Worm (Caenorhabditis elegans) whole organism, young adult: ENCODE data around the gene cpr-2.

ENCODE experiments used
- B0035.1 ChIP-seq: sonication (generic microtip); optimal IDR thresholded peaks from 2 replicates; lab custom pipeline; 2016; ENCODE audit warnings: missing genetic modification characterization, mild to moderate bottlenecking, missing compliant biosample characterization, missing genotype, missing genetic modification reagents
- B0336.3 ChIP-seq: fragments of 200-800 bp; sonication (Bioruptor generic); IDR thresholded peaks from 2 replicates; pipeline ENCODE4 v1.3.6; 2022; ENCODE audit warnings: missing genetic modification characterization, missing compliant biosample characterization
- D2030.7 ChIP-seq: fragments of 200-800 bp; sonication (Bioruptor generic); IDR thresholded peaks from 2 replicates; pipeline ENCODE4 v1.3.6; 2022; ENCODE audit warnings: missing genetic modification reagents, missing genetic modification characterization, missing compliant biosample characterization
- F10E7.11 ChIP-seq: sonication (generic microtip); optimal IDR thresholded peaks from 2 replicates; lab custom pipeline; 2017; ENCODE audit warnings: mild to moderate bottlenecking, missing genetic modification characterization, moderate library complexity, missing compliant biosample characterization
- F49E8.2 ChIP-seq: sonication (generic microtip); optimal IDR thresholded peaks from 3 replicates; lab custom pipeline; 2017; ENCODE audit warnings: missing genetic modification characterization, mild to moderate bottlenecking, missing compliant biosample characterization, antibody characterized with exemption, moderate library complexity; ENCODE audit not compliant: insufficient read depth
- F52B5.7 ChIP-seq: sonication (generic microtip); optimal IDR thresholded peaks from 2 replicates; lab custom pipeline; 2016; ENCODE audit warnings: mild to moderate bottlenecking, missing genetic modification characterization, missing compliant biosample characterization
- F57A8.1 ChIP-seq: fragments of 200-800 bp; sonication (Bioruptor generic); optimal IDR thresholded peaks from 2 replicates; lab custom pipeline; 2018; ENCODE audit warnings: mild to moderate bottlenecking, missing genetic modification characterization, moderate library complexity, missing compliant biosample characterization
- K11D2.4 ChIP-seq: fragments of 200-800 bp; sonication (Bioruptor generic); IDR thresholded peaks from 2 replicates; pipeline ENCODE4 v1.3.6; 2022; ENCODE audit warnings: missing genetic modification reagents, missing genetic modification characterization, missing compliant biosample characterization
- K12H6.12 ChIP-seq: fragments of 200-800 bp; sonication (Bioruptor generic); optimal IDR thresholded peaks from 2 replicates; lab custom pipeline; 2018; ENCODE audit warnings: mild to moderate bottlenecking, missing genetic modification characterization, missing compliant biosample characterization
- Y53G8AR.9 ChIP-seq: fragments of 200-800 bp; sonication (Bioruptor generic); conservative IDR thresholded peaks from 2 replicates; pipeline ENCODE4 v1.3.6; 2022; ENCODE audit warnings: missing genetic modification reagents, missing genetic modification characterization, missing compliant biosample characterization
- Y56A3A.18 ChIP-seq: fragments of 200-800 bp; sonication (Bioruptor generic); IDR thresholded peaks from 2 replicates; pipeline ENCODE4 v1.3.6; 2022; ENCODE audit warnings: missing genetic modification reagents, missing genetic modification characterization, missing compliant biosample characterization
- Y79H2A.3 ChIP-seq: fragments of 200-800 bp; sonication (Bioruptor generic); conservative IDR thresholded peaks from 2 replicates; pipeline ENCODE4 v1.3.6; 2022; ENCODE audit warnings: missing genetic modification reagents, missing genetic modification characterization, missing compliant biosample characterization
- aptf-2 ChIP-seq: fragments of 200-800 bp; sonication (Bioruptor generic); conservative IDR thresholded peaks from 2 replicates; pipeline ENCODE4 v1.3.6; 2022; ENCODE audit warnings: missing genetic modification reagents, missing genetic modification characterization, missing compliant biosample characterization
- aptf-3 ChIP-seq: fragments of 200-800 bp; sonication (Bioruptor generic); IDR thresholded peaks from 2 replicates; pipeline ENCODE4 v1.3.6; 2022; ENCODE audit warnings: missing genetic modification characterization, missing compliant biosample characterization
- athp-1 ChIP-seq: sonication (generic microtip); optimal IDR thresholded peaks from 2 replicates; lab custom pipeline; 2017; ENCODE audit warnings: mild to moderate bottlenecking, missing genetic modification characterization, missing compliant biosample characterization
- attf-6 ChIP-seq: fragments of 200-800 bp; sonication (Bioruptor generic); IDR thresholded peaks from 2 replicates; pipeline ENCODE4 v1.3.6; 2022; ENCODE audit warnings: missing genetic modification reagents, missing genetic modification characterization, missing compliant biosample characterization
- bed-1 ChIP-seq: fragments of 200-800 bp; sonication (Bioruptor generic); IDR thresholded peaks from 2 replicates; pipeline ENCODE4 v1.3.6; 2022; ENCODE audit warnings: missing genetic modification reagents, missing genetic modification characterization, missing compliant biosample characterization
- cebp-2 ChIP-seq: fragments of 200-800 bp; sonication (Bioruptor generic); IDR thresholded peaks from 2 replicates; pipeline ENCODE4 v1.3.6; 2022; ENCODE audit warnings: missing genetic modification characterization, missing compliant biosample characterization
- ceh-100 ChIP-seq: fragments of 200-800 bp; sonication (Bioruptor generic); IDR thresholded peaks from 2 replicates; pipeline ENCODE4 v1.3.6; 2022; ENCODE audit warnings: missing genetic modification reagents, missing genetic modification characterization, missing compliant biosample characterization
- ceh-91 ChIP-seq: fragments of 200-800 bp; sonication (Bioruptor generic); IDR thresholded peaks from 2 replicates; pipeline ENCODE4 v1.3.6; 2022; ENCODE audit warnings: missing genetic modification reagents, missing genetic modification characterization, missing compliant biosample characterization
- chd-7 ChIP-seq: sonication (generic microtip); optimal IDR thresholded peaks from 2 replicates; lab custom pipeline; 2016; ENCODE audit warnings: mild to moderate bottlenecking, missing genetic modification characterization, moderate library complexity, missing compliant biosample characterization
- dpl-1 ChIP-seq: fragments of 150-350 bp; optimal IDR thresholded peaks from 2 replicates; lab custom pipeline; 2014; ENCODE audit warnings: missing biosample characterization, missing genetic modification reagents, missing genetic modification characterization
- efl-1 ChIP-seq: fragments of 150-350 bp; optimal IDR thresholded peaks from 2 replicates; lab custom pipeline; 2014; ENCODE audit warnings: missing biosample characterization, missing genetic modification reagents, missing genetic modification characterization
- egrh-3 ChIP-seq: fragments of 200-800 bp; sonication (Bioruptor generic); IDR thresholded peaks from 2 replicates; pipeline ENCODE4 v1.3.6; 2022; ENCODE audit warnings: missing genetic modification reagents, missing genetic modification characterization, missing compliant biosample characterization
- ekl-4 ChIP-seq: fragments of 200-800 bp; sonication (Bioruptor generic); IDR thresholded peaks from 2 replicates; pipeline ENCODE4 v1.3.6; 2022; ENCODE audit warnings: missing genetic modification reagents, missing genetic modification characterization, missing compliant biosample characterization
- hmg-1.2 ChIP-seq: fragments of 200-800 bp; sonication (Bioruptor generic); IDR thresholded peaks from 2 replicates; pipeline ENCODE4 v1.3.6; 2022; ENCODE audit warnings: missing genetic modification reagents, missing genetic modification characterization, missing compliant biosample characterization
- hsf-1 ChIP-seq: fragments of 200-800 bp; sonication (Bioruptor generic); IDR thresholded peaks from 2 replicates; pipeline ENCODE4 v1.3.6; 2022; ENCODE audit warnings: missing genetic modification reagents, missing genetic modification characterization, missing compliant biosample characterization
- lin-35 ChIP-seq, 3 experiments: fragments of 150-350 bp in 2 of 3; sonication (generic microtip) in 1 of 3; optimal IDR thresholded peaks; 2 replicates each; lab custom pipeline; 2014 to 2018; ENCODE audit warnings: missing biosample characterization in 3 of 3, missing genetic modification characterization in 3 of 3, missing genetic modification reagents in 3 of 3
- lin-54 ChIP-seq: fragments of 200-800 bp; sonication (Bioruptor generic); optimal IDR thresholded peaks from 2 replicates; lab custom pipeline; 2018; ENCODE audit warnings: mild to moderate bottlenecking, missing genetic modification characterization, missing compliant biosample characterization
- lsl-1 ChIP-seq: fragments of 200-800 bp; sonication (Bioruptor generic); optimal IDR thresholded peaks from 2 replicates; lab custom pipeline; 2018; ENCODE audit warnings: mild to moderate bottlenecking, missing genetic modification characterization, moderate library complexity, missing compliant biosample characterization
- madf-3 ChIP-seq: fragments of 200-800 bp; sonication (Bioruptor generic); IDR thresholded peaks from 2 replicates; pipeline ENCODE4 v1.3.6; 2022; ENCODE audit warnings: missing genetic modification reagents, missing genetic modification characterization, missing compliant biosample characterization
- madf-6 ChIP-seq: fragments of 200-800 bp; sonication (Bioruptor generic); IDR thresholded peaks from 2 replicates; pipeline ENCODE4 v1.3.6; 2022; ENCODE audit warnings: missing genetic modification reagents, missing genetic modification characterization, missing compliant biosample characterization
- mcd-1 ChIP-seq: fragments of 200-800 bp; sonication (Bioruptor generic); IDR thresholded peaks from 2 replicates; pipeline ENCODE4 v1.3.6; 2022; ENCODE audit warnings: missing genetic modification reagents, missing genetic modification characterization, missing compliant biosample characterization
- nfyb-1 ChIP-seq: fragments of 200-800 bp; sonication (Bioruptor generic); IDR thresholded peaks from 2 replicates; pipeline ENCODE4 v1.3.6; 2022; ENCODE audit warnings: missing genetic modification reagents, missing genetic modification characterization, missing compliant biosample characterization
- nhr-120 ChIP-seq: fragments of 200-800 bp; sonication (Bioruptor generic); IDR thresholded peaks from 2 replicates; pipeline ENCODE4 v1.3.6; 2022; ENCODE audit warnings: missing genetic modification characterization, missing compliant biosample characterization
- nhr-27 ChIP-seq: fragments of 200-800 bp; sonication (Bioruptor generic); optimal IDR thresholded peaks from 2 replicates; lab custom pipeline; 2018; ENCODE audit warnings: mild to moderate bottlenecking, missing genetic modification characterization, moderate library complexity, missing compliant biosample characterization
- pbrm-1 ChIP-seq: fragments of 200-800 bp; sonication (Bioruptor generic); IDR thresholded peaks from 2 replicates; pipeline ENCODE4 v1.3.6; 2022; ENCODE audit warnings: missing genetic modification reagents, missing genetic modification characterization, missing compliant biosample characterization
- rcor-1 ChIP-seq: fragments of 200-800 bp; sonication (Bioruptor generic); IDR thresholded peaks from 2 replicates; pipeline ENCODE4 v1.3.6; 2022; ENCODE audit warnings: missing genetic modification reagents, missing genetic modification characterization, missing compliant biosample characterization
- sdz-38 ChIP-seq: sonication (generic microtip); optimal IDR thresholded peaks from 2 replicates; lab custom pipeline; 2016; ENCODE audit warnings: missing genotype, missing genetic modification characterization, missing compliant biosample characterization
- sea-2 ChIP-seq: fragments of 200-800 bp; sonication (Bioruptor generic); IDR thresholded peaks from 2 replicates; pipeline ENCODE4 v1.3.6; 2022; ENCODE audit warnings: missing genetic modification characterization, missing compliant biosample characterization
- tbp1 ChIP-seq: fragments of 200-800 bp; sonication (Bioruptor generic); optimal IDR thresholded peaks from 2 replicates; lab custom pipeline; 2018; ENCODE audit warnings: mild to moderate bottlenecking, missing genetic modification characterization, missing compliant biosample characterization
- tlf-1 ChIP-seq: fragments of 200-800 bp; sonication (Bioruptor generic); optimal IDR thresholded peaks from 2 replicates; lab custom pipeline; 2018; ENCODE audit warnings: mild to moderate bottlenecking, missing genetic modification characterization, missing compliant biosample characterization
- unc-130 ChIP-seq: sonication (generic microtip); optimal IDR thresholded peaks from 2 replicates; lab custom pipeline; 2016; ENCODE audit warnings: missing genetic modification reagents, missing genetic modification characterization, missing compliant biosample characterization
- zim-3 ChIP-seq: sonication (generic microtip); optimal IDR thresholded peaks from 2 replicates; lab custom pipeline; 2017; ENCODE audit warnings: mild to moderate bottlenecking, missing genetic modification characterization, moderate library complexity, missing compliant biosample characterization
- ztf-18 ChIP-seq: sonication (generic microtip); optimal IDR thresholded peaks from 2 replicates; lab custom pipeline; 2016; ENCODE audit warnings: missing genotype, mild to moderate bottlenecking, missing genetic modification characterization, missing compliant biosample characterization
- ztf-22 ChIP-seq: fragments of 200-800 bp; sonication (Bioruptor generic); optimal IDR thresholded peaks from 2 replicates; lab custom pipeline; 2018; ENCODE audit warnings: mild to moderate bottlenecking, missing genetic modification characterization, moderate library complexity, missing compliant biosample characterization
- ztf-25 ChIP-seq: fragments of 200-800 bp; sonication (Bioruptor generic); IDR thresholded peaks from 2 replicates; pipeline ENCODE4 v1.3.6; 2022; ENCODE audit warnings: missing genetic modification reagents, missing genetic modification characterization, missing compliant biosample characterization
- ztf-28 ChIP-seq: fragments of 200-800 bp; sonication (Bioruptor generic); IDR thresholded peaks from 2 replicates; pipeline ENCODE4 v1.3.6; 2022; ENCODE audit warnings: missing genetic modification reagents, missing genetic modification characterization, missing compliant biosample characterization

cpr-2 gene

ce11 chrV:16537908-16538446, 4.1 kb upstream of the cpr-2 start, which contains the start of gene Y32B12B.2:
TSS of gene Y32B12B.2 (plus strand) at chrV:16538396.
- TF ChIP-seq aptf-2 (GFP tag; lab: Robert Waterston, UW) (0 out of 2 replicates have a peak, but pooled peaks have one; percentile 5), aptf-3 (GFP tag; lab: Robert Waterston, UW) (no peak), egrh-3 (GFP tag; lab: Robert Waterston, UW) (no peak), unc-130 (GFP tag; lab: Kevin White, UChicago) (peak; percentile 26), D2030.7 (GFP tag; lab: Robert Waterston, UW) (peak; percentile 67; the same call in 1 of the 2 replicates), zim-3 (no peak), cebp-2 (no peak), mcd-1 (peak; percentile 85), F10E7.11 (tag; lab: Kevin White, UChicago) (no peak), chd-7 (tag; lab: Kevin White, UChicago) (no peak), ztf-18 (tag; lab: Kevin White, UChicago) (peak; percentile 46), ekl-4 (GFP tag; lab: Robert Waterston, UW) (no peak; the same call in 1 of the 2 replicates), B0336.3 (GFP tag; lab: Robert Waterston, UW) (peak; percentile 63; the same call in 1 of the 2 replicates), rcor-1 (GFP tag; lab: Robert Waterston, UW) (0 out of 2 replicates have a peak, but pooled peaks have one; percentile 15), bed-1 (GFP tag; lab: Robert Waterston, UW) (peak; percentile 48; the same call in 1 of the 2 replicates), pbrm-1 (peak; percentile 68; the same call in 1 of the 2 replicates), K12H6.12 (tag; lab: Kevin White, UChicago) (peak; percentile 31), attf-6 (peak; percentile 56), F52B5.7 (tag; lab: Kevin White, UChicago) (no peak), tbp1 (GFP tag; lab: Kevin White, UChicago) (peak; percentile 40), madf-6 (GFP tag; lab: Robert Waterston, UW) (no peak; the same call in none of the 2 replicates), nhr-27 (tag; lab: Kevin White, UChicago) (no peak), lsl-1 (peak; percentile 82), ztf-28 (GFP tag; lab: Robert Waterston, UW) (peak; percentile 41; the same call in 1 of the 2 replicates), sdz-38 (no peak), dpl-1 (peak; percentile 76), Y56A3A.18 (GFP tag; lab: Robert Waterston, UW) (no peak), athp-1 (tag; lab: Kevin White, UChicago) (peak; percentile 9), ztf-22 (GFP tag; lab: Kevin White, UChicago) (no peak), nhr-120 (no peak), madf-3 (GFP tag; lab: Robert Waterston, UW) (0 out of 2 replicates have a peak, but pooled peaks have one; percentile 17), efl-1 (GFP tag; lab: Kevin White, UChicago) (peak; percentile 66), nfyb-1 (GFP tag; lab: Robert Waterston, UW) (peak; percentile 74), K11D2.4 (GFP tag; lab: Robert Waterston, UW) (peak; percentile 39; the same call in 1 of the 2 replicates), ceh-100 (GFP tag; lab: Robert Waterston, UW) (peak; percentile 54; the same call in 1 of the 2 replicates), hmg-1.2 (GFP tag; lab: Robert Waterston, UW) (peak; percentile 81), F57A8.1 (GFP tag; lab: Kevin White, UChicago) (no peak), lin-35 (GFP tag; optimal IDR thresholded peaks at IDR 0.05; lab: Kevin White, UChicago) (no peak), hsf-1 (peak; percentile 61), B0035.1 (tag; lab: Kevin White, UChicago) (no peak), Y53G8AR.9 (GFP tag; lab: Robert Waterston, UW) (0 out of 2 replicates have a peak, but pooled peaks have one; percentile 25), ceh-91 (peak; percentile 53), tlf-1 (peak; percentile 31), sea-2 (GFP tag; lab: Robert Waterston, UW) (0 out of 2 replicates have a peak, but pooled peaks have one; percentile 32), ztf-25 (GFP tag; lab: Robert Waterston, UW) (no peak), Y79H2A.3 (GFP tag; lab: Robert Waterston, UW) (peak; percentile 64; the same call in 1 of the 2 replicates), F49E8.2 (tag; lab: Kevin White, UChicago) (peak; percentile 33), lin-54 (GFP tag; lab: Kevin White, UChicago) (peak; percentile 57)
